Fruit fly (Drosophila melanogaster) whole organism, prepupa: ENCODE measurements around the gene Trc8.

Experiments used
- CG10669 ChIP-seq: fragments of 200-800 bp; sonication (Bioruptor generic); optimal IDR thresholded peaks from 3 replicates; lab custom pipeline; 2018; ENCODE audit warnings: missing biosample characterization, mild to moderate bottlenecking, missing genetic modification characterization, moderate library complexity
- CG11902 ChIP-seq: fragments of 200-800 bp; sonication (Bioruptor generic); optimal IDR thresholded peaks from 3 replicates; lab custom pipeline; 2016; ENCODE audit warnings: missing biosample characterization, missing genetic modification characterization
- CG6792 ChIP-seq: fragments of 200-800 bp; sonication (Bioruptor generic); optimal IDR thresholded peaks from 3 replicates; lab custom pipeline; 2016; ENCODE audit warnings: missing biosample characterization, missing genetic modification characterization
- CG9139 ChIP-seq: fragments of 200-800 bp; sonication (Bioruptor generic); optimal IDR thresholded peaks from 3 replicates; lab custom pipeline; 2017; ENCODE audit warnings: missing biosample characterization, mild to moderate bottlenecking, missing genetic modification characterization
- Hr4 ChIP-seq: fragments of 200-800 bp; sonication (Bioruptor generic); optimal IDR thresholded peaks from 3 replicates; lab custom pipeline; 2016; ENCODE audit warnings: missing biosample characterization, missing genetic modification characterization
- Smox ChIP-seq: fragments of 200-800 bp; sonication (Bioruptor generic); optimal IDR thresholded peaks from 3 replicates; lab custom pipeline; 2016; ENCODE audit warnings: missing biosample characterization, missing genetic modification characterization
- Sox14 ChIP-seq: fragments of 200-800 bp; sonication (Bioruptor generic); optimal IDR thresholded peaks from 3 replicates; lab custom pipeline; 2016; ENCODE audit warnings: missing biosample characterization, missing genetic modification characterization
- eg ChIP-seq: fragments of 200-800 bp; sonication (Bioruptor generic); IDR thresholded peaks from 3 replicates; pipeline ENCODE4 v1.3.6; 2022; ENCODE audit warnings: missing biosample characterization, missing genetic modification characterization

dm6 chr3R:29540948-29541741, 37.5 kb upstream of the Trc8 start:
- TF ChIP-seq CG11902 (GFP tag; lab: Kevin White, UChicago) (no peak), eg (GFP tag; lab: Robert Waterston, UW) (no peak), CG9139 (GFP tag; lab: Kevin White, UChicago) (no peak), Smox (GFP tag; lab: Kevin White, UChicago) (no peak), Sox14 (GFP tag; lab: Kevin White, UChicago) (no peak), CG6792 (GFP tag; lab: Kevin White, UChicago) (no peak), CG10669 (no peak), Hr4 (GFP tag; lab: Kevin White, UChicago) (no peak)
